Worm (Caenorhabditis elegans) whole organism, young adult: ENCODE data around the gene hmp-1.

Source experiments
- T26A5.8 ChIP-seq: sonication (generic microtip); optimal IDR thresholded peaks from 2 replicates; lab custom pipeline; 2016; ENCODE audit warnings: missing genetic modification characterization, missing compliant biosample characterization
- egrh-3 ChIP-seq: fragments of 200-800 bp; sonication (Bioruptor generic); IDR thresholded peaks from 2 replicates; pipeline ENCODE4 v1.3.6; 2022; ENCODE audit warnings: missing genetic modification reagents, missing genetic modification characterization, missing compliant biosample characterization
- snpc-1.3 ChIP-seq: sonication (generic microtip); optimal IDR thresholded peaks from 2 replicates; lab custom pipeline; 2017; ENCODE audit warnings: missing genetic modification characterization, mild to moderate bottlenecking, missing compliant biosample characterization, antibody characterized with exemption, moderate library complexity, missing genotype, missing genetic modification reagents; ENCODE audit not compliant: insufficient read depth

DNA sequence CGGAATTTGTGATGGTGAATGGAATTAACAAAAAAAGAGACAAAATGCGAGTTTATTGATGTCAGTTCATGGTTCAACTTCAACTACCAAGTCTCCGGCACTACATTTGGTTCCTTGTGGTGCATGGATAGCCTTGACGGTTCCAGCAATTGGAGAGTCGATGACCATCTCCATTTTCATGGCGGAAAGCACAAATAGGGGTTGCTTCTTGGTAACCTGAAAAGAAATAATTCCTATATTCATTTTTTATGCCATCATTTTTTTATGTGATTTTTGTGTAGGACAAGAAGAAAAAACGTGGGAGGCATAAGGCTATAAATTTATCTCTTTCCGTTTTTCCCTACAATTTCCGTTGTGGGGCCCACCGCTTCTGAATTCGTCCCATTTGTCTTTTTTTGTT lies 27.6 kb upstream of the hmp-1 start:
- TF ChIP-seq T26A5.8 (tag; lab: Kevin White, UChicago) (no peak), egrh-3 (GFP tag; lab: Robert Waterston, UW) (no peak), snpc-1.3 (tag; lab: Kevin White, UChicago) (no peak)
